Fruit fly (Drosophila melanogaster) whole organism, embryonic: Measurements from ENCODE around the gene drl.

Experiments
- ATbp ChIP-seq: fragments of 200-800 bp; sonication (Bioruptor generic); optimal IDR thresholded peaks from 2 replicates; lab custom pipeline; 2017; ENCODE audit warnings: missing biosample characterization, mild to moderate bottlenecking, missing genetic modification characterization, missing genetic modification reagents
- Abd-B ChIP-seq: fragments of 200-800 bp; sonication (Bioruptor generic); optimal IDR thresholded peaks from 2 replicates; lab custom pipeline; 2018; ENCODE audit warnings: missing biosample characterization, mild to moderate bottlenecking, missing genetic modification characterization, moderate library complexity
- Bdp1 ChIP-seq: fragments of 200-800 bp; sonication (Bioruptor generic); optimal IDR thresholded peaks from 3 replicates; lab custom pipeline; 2016; ENCODE audit warnings: missing biosample characterization, missing genetic modification characterization
- BtbVII ChIP-seq: fragments of 200-800 bp; sonication (Bioruptor generic); optimal IDR thresholded peaks from 3 replicates; lab custom pipeline; 2017; ENCODE audit warnings: missing biosample characterization, mild to moderate bottlenecking, missing genetic modification characterization
- CG10654 ChIP-seq: fragments of 200-800 bp; sonication (Bioruptor generic); optimal IDR thresholded peaks from 2 replicates; lab custom pipeline; 2016; ENCODE audit warnings: missing biosample characterization, missing genetic modification characterization
- CG10979 ChIP-seq: fragments of 200-800 bp; sonication (Bioruptor generic); optimal IDR thresholded peaks from 2 replicates; lab custom pipeline; 2018; ENCODE audit warnings: missing biosample characterization, mild to moderate bottlenecking, missing genetic modification characterization, moderate library complexity
- CG12942 ChIP-seq: fragments of 200-800 bp; sonication (Bioruptor generic); optimal IDR thresholded peaks from 3 replicates; lab custom pipeline; 2016; ENCODE audit warnings: missing biosample characterization, missing genetic modification characterization
- CG14860 ChIP-seq: fragments of 200-800 bp; sonication (Bioruptor generic); IDR thresholded peaks from 3 replicates; pipeline ENCODE4 v1.3.6; 2022; ENCODE audit warnings: missing biosample characterization, missing genetic modification characterization; ENCODE audit not compliant: partially characterized antibody
- CG15514 ChIP-seq: fragments of 200-800 bp; sonication (Bioruptor generic); optimal IDR thresholded peaks from 3 replicates; lab custom pipeline; 2017; ENCODE audit warnings: missing biosample characterization, missing genetic modification characterization, mild to moderate bottlenecking, moderate library complexity, missing genetic modification reagents
- CG16779 ChIP-seq: fragments of 200-800 bp; sonication (Bioruptor generic); IDR thresholded peaks from 2 replicates; pipeline ENCODE4 v1.3.6; 2022; ENCODE audit warnings: missing biosample characterization, missing genetic modification characterization
- CG17361 ChIP-seq: fragments of 200-800 bp; sonication (Bioruptor generic); IDR thresholded peaks from 3 replicates; pipeline ENCODE4 v1.3.6; 2022; ENCODE audit warnings: missing biosample characterization, missing genetic modification characterization
- CG17912 ChIP-seq: fragments of 200-800 bp; sonication (Bioruptor generic); optimal IDR thresholded peaks from 2 replicates; lab custom pipeline; 2018; ENCODE audit warnings: missing biosample characterization, mild to moderate bottlenecking, missing genetic modification characterization
- CG18011 ChIP-seq: fragments of 200-800 bp; sonication (Bioruptor generic); optimal IDR thresholded peaks from 2 replicates; lab custom pipeline; 2017; ENCODE audit warnings: missing biosample characterization, missing genetic modification characterization, mild to moderate bottlenecking, moderate library complexity, missing genotype
- CG1832 ChIP-seq: fragments of 200-800 bp; sonication (Bioruptor generic); optimal IDR thresholded peaks from 2 replicates; lab custom pipeline; 2017; ENCODE audit warnings: missing biosample characterization, mild to moderate bottlenecking, missing genetic modification characterization, inconsistent platforms
- CG18599 ChIP-seq: fragments of 200-800 bp; sonication (Bioruptor generic); optimal IDR thresholded peaks from 3 replicates; lab custom pipeline; 2017; ENCODE audit warnings: missing biosample characterization, missing genetic modification characterization, mild to moderate bottlenecking, moderate library complexity, missing genetic modification reagents
- CG2202 ChIP-seq: fragments of 200-800 bp; sonication (Bioruptor generic); optimal IDR thresholded peaks from 2 replicates; lab custom pipeline; 2018; ENCODE audit warnings: missing biosample characterization, mild to moderate bottlenecking, missing genetic modification characterization
- CG2678 ChIP-seq: fragments of 200-800 bp; sonication (Bioruptor generic); optimal IDR thresholded peaks from 3 replicates; lab custom pipeline; 2019; ENCODE audit warnings: missing biosample characterization, mild to moderate bottlenecking, missing genetic modification characterization, moderate library complexity
- CG3407 ChIP-seq: fragments of 200-800 bp; sonication (Bioruptor generic); optimal IDR thresholded peaks from 2 replicates; lab custom pipeline; 2018; ENCODE audit warnings: missing biosample characterization, mild to moderate bottlenecking, missing genetic modification characterization
- CG4282 ChIP-seq: fragments of 200-800 bp; sonication (Bioruptor generic); optimal IDR thresholded peaks from 2 replicates; lab custom pipeline; 2016; ENCODE audit warnings: missing biosample characterization, missing genetic modification characterization
- CG6175 ChIP-seq: fragments of 200-800 bp; sonication (Bioruptor generic); IDR thresholded peaks from 3 replicates; pipeline ENCODE4 v1.3.6; 2022; ENCODE audit warnings: missing biosample characterization, missing genetic modification characterization
- CG7372 ChIP-seq: fragments of 200-800 bp; sonication (Bioruptor generic); IDR thresholded peaks from 2 replicates; pipeline ENCODE4 v1.3.6; 2022; ENCODE audit warnings: missing biosample characterization, missing genetic modification characterization
- CG7928 ChIP-seq: fragments of 200-800 bp; sonication (Bioruptor generic); optimal IDR thresholded peaks from 2 replicates; lab custom pipeline; 2017; ENCODE audit warnings: missing biosample characterization, mild to moderate bottlenecking, missing genetic modification characterization
- CG8290 ChIP-seq, 3 experiments: fragments of 200-800 bp; sonication (Bioruptor generic); optimal IDR thresholded peaks; 2 replicates each; lab custom pipeline; 2016 to 2019; ENCODE audit warnings: missing biosample characterization in 3 of 3, missing genetic modification characterization in 3 of 3, mild to moderate bottlenecking in 2 of 3, moderate library complexity in 1 of 3
- CrebB ChIP-seq: fragments of 200-800 bp; sonication (Bioruptor generic); optimal IDR thresholded peaks from 3 replicates; lab custom pipeline; 2018; ENCODE audit warnings: missing biosample characterization, mild to moderate bottlenecking, missing genetic modification characterization
- Elba2 ChIP-seq: fragments of 200-800 bp; sonication (Bioruptor generic); optimal IDR thresholded peaks from 3 replicates; lab custom pipeline; 2016; ENCODE audit warnings: missing biosample characterization, missing genetic modification characterization
- HLH4C ChIP-seq: fragments of 200-800 bp; sonication (Bioruptor generic); IDR thresholded peaks from 3 replicates; pipeline ENCODE4 v1.3.6; 2022; ENCODE audit warnings: missing biosample characterization, missing genetic modification characterization; ENCODE audit not compliant: partially characterized antibody
- HmgZ ChIP-seq: fragments of 200-800 bp; sonication (Bioruptor generic); optimal IDR thresholded peaks from 2 replicates; lab custom pipeline; 2018; ENCODE audit warnings: missing biosample characterization, mild to moderate bottlenecking, missing genetic modification characterization
- Mad ChIP-seq: fragments of 200-800 bp; sonication (Bioruptor generic); optimal IDR thresholded peaks from 2 replicates; lab custom pipeline; 2016; ENCODE audit warnings: missing biosample characterization, missing genetic modification characterization
- Med ChIP-seq: fragments of 200-800 bp; sonication (Bioruptor generic); peaks from one replicate; lab custom pipeline; 2016; ENCODE audit warnings: missing biosample characterization, missing genetic modification characterization, mild to moderate bottlenecking, inconsistent platforms, moderate library complexity
- aop ChIP-seq: fragments of 200-800 bp; sonication (Bioruptor generic); IDR thresholded peaks from 2 replicates; pipeline ENCODE4 v1.3.6; 2022; ENCODE audit warnings: missing biosample characterization, missing genetic modification characterization
- bcd ChIP-seq: fragments of 200-800 bp; sonication (Bioruptor generic); optimal IDR thresholded peaks from 2 replicates; lab custom pipeline; 2017; ENCODE audit warnings: missing biosample characterization, mild to moderate bottlenecking, missing genetic modification characterization
- cad ChIP-seq: fragments of >200 bp; optimal IDR thresholded peaks from 2 replicates; lab custom pipeline; 2017; ENCODE audit warnings: missing biosample characterization, missing genetic modification characterization
- cato ChIP-seq: fragments of 200-800 bp; sonication (Bioruptor generic); optimal IDR thresholded peaks from 2 replicates; lab custom pipeline; 2016; ENCODE audit warnings: missing biosample characterization, missing genetic modification characterization, borderline replicate concordance
- cwo ChIP-seq: fragments of 200-800 bp; sonication (Bioruptor generic); optimal IDR thresholded peaks from 3 replicates; lab custom pipeline; 2017; ENCODE audit warnings: missing biosample characterization, missing genetic modification characterization, mild to moderate bottlenecking, moderate library complexity, missing genetic modification reagents
- dpn ChIP-seq, 2 experiments: fragments of 200-800 bp; sonication (Bioruptor generic); optimal IDR thresholded peaks; 3 replicates each; lab custom pipeline; 2016; ENCODE audit warnings: missing biosample characterization in 2 of 2, missing genetic modification characterization in 2 of 2
- exex ChIP-seq: fragments of 200-800 bp; sonication (Bioruptor generic); optimal IDR thresholded peaks from 4 replicates; lab custom pipeline; 2018; ENCODE audit warnings: missing biosample characterization, mild to moderate bottlenecking, missing genetic modification characterization, moderate library complexity
- gcm ChIP-seq: fragments of 200-800 bp; sonication (Bioruptor generic); optimal IDR thresholded peaks from 2 replicates; lab custom pipeline; 2019; ENCODE audit warnings: missing biosample characterization, mild to moderate bottlenecking, missing genetic modification characterization, moderate library complexity
- gem ChIP-seq: fragments of 200-800 bp; sonication (Bioruptor generic); optimal IDR thresholded peaks from 2 replicates; lab custom pipeline; 2019; ENCODE audit warnings: missing biosample characterization, mild to moderate bottlenecking, missing genetic modification characterization, moderate library complexity
- gfzf ChIP-seq: fragments of 200-800 bp; sonication (Bioruptor generic); optimal IDR thresholded peaks from 2 replicates; lab custom pipeline; 2016; ENCODE audit warnings: missing biosample characterization, mild to moderate bottlenecking, missing genetic modification characterization, moderate library complexity
- hb ChIP-seq: fragments of 200-800 bp; sonication (Bioruptor generic); IDR thresholded peaks from 3 replicates; pipeline ENCODE4 v1.3.6; 2022; ENCODE audit warnings: missing biosample characterization, missing genetic modification characterization; ENCODE audit not compliant: partially characterized antibody
- hbn ChIP-seq: fragments of 200-800 bp; sonication (Bioruptor generic); IDR thresholded peaks from 2 replicates; pipeline ENCODE4 v1.3.6; 2022; ENCODE audit warnings: missing biosample characterization, missing genetic modification characterization; ENCODE audit not compliant: partially characterized antibody
- her ChIP-seq: fragments of 200-800 bp; sonication (Bioruptor generic); optimal IDR thresholded peaks from 2 replicates; lab custom pipeline; 2016; ENCODE audit warnings: missing biosample characterization, missing genetic modification characterization
- oc ChIP-seq: fragments of 200-800 bp; sonication (Bioruptor generic); optimal IDR thresholded peaks from 2 replicates; lab custom pipeline; 2018; ENCODE audit warnings: missing biosample characterization, mild to moderate bottlenecking, missing genetic modification characterization, moderate library complexity
- onecut ChIP-seq: fragments of 200-800 bp; sonication (Bioruptor generic); IDR thresholded peaks from 2 replicates; pipeline ENCODE4 v1.3.6; 2022; ENCODE audit warnings: missing biosample characterization, missing genetic modification characterization
- otp ChIP-seq: fragments of 200-800 bp; sonication (Bioruptor generic); IDR thresholded peaks from 3 replicates; pipeline ENCODE4, ENCODE4 v1.3.6; 2022; ENCODE audit warnings: missing biosample characterization, missing genetic modification characterization
- prd ChIP-seq, 3 experiments: fragments of >200 bp in 2 of 3; fragments of 200-800 bp in 1 of 3; sonication (Bioruptor generic) in 1 of 3; optimal IDR thresholded peaks in 2 of 3; IDR thresholded peaks in 1 of 3; 2 replicates in 2 of 3; 3 replicates in 1 of 3; pipeline versions ENCODE4 v1.3.6 to Lab custom; 2017 to 2022; ENCODE audit warnings: missing biosample characterization in 1 of 3, missing genetic modification characterization in 1 of 3
- slou ChIP-seq: fragments of 200-800 bp; sonication (Bioruptor generic); optimal IDR thresholded peaks from 3 replicates; lab custom pipeline; 2016; ENCODE audit warnings: missing biosample characterization, missing genetic modification characterization
- wek ChIP-seq: fragments of 200-800 bp; sonication (Bioruptor generic); optimal IDR thresholded peaks from 3 replicates; lab custom pipeline; 2018; ENCODE audit warnings: missing biosample characterization, mild to moderate bottlenecking, missing genetic modification characterization, moderate library complexity
- zfh2 ChIP-seq: fragments of 200-800 bp; sonication (Bioruptor generic); optimal IDR thresholded peaks from 2 replicates; lab custom pipeline; 2016; ENCODE audit warnings: missing biosample characterization, missing genetic modification characterization

Gene drl

DNA sequence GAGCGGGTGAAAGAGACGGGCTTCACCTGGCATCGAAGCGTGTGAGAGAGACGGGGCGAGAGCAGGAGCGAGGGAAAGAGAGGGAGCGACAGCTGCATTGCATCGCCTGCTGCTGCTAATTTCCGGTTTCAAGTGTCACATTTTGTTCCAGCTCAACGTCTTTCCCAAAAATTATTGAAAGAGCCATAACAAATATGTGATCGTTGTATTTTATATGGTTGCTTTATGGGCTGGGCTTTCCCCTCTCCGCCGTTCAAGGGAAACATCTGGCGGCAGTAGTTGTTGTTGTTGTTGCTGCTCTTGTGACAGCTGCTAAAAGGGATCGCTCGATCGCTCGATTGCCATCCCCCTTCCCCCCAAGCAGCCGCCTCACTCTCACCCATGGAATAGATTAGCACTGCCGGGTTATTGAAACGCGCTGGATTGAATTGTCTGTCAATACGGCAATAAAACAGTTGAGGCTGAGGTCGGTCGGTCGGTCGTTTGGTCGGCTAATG, 35.2 kb upstream of the drl start (continued):
- peak; percentile 2 for TF ChIP-seq gcm (GFP tag; lab: Kevin White, UChicago)
- TF ChIP-seq Med, result peak; percentile 90
- TF ChIP-seq prd (optimal IDR thresholded peaks at IDR 0.05; lab: Kevin White, UChicago), result no peak
- no peak for TF ChIP-seq prd (GFP tag; IDR thresholded peaks at IDR 0.05; lab: Robert Waterston, UW)
- TF ChIP-seq slou, result no peak
- no peak for TF ChIP-seq BtbVII
- no peak for TF ChIP-seq CG17912 (GFP tag; lab: Kevin White, UChicago)
- no peak for TF ChIP-seq cato (GFP tag; lab: Kevin White, UChicago)
- peak; percentile 91 for TF ChIP-seq CG1832 (GFP tag; lab: Kevin White, UChicago)
- TF ChIP-seq CG2202 (tag; lab: Kevin White, UChicago), result no peak
- no peak for TF ChIP-seq gfzf
- no peak for TF ChIP-seq CG16779 (GFP tag; lab: Robert Waterston, UW)
- TF ChIP-seq cwo (GFP tag; lab: Kevin White, UChicago), result no peak
- no peak for TF ChIP-seq CG7928 (GFP tag; lab: Kevin White, UChicago)
- TF ChIP-seq HmgZ, result no peak
- no peak for TF ChIP-seq CG3407 (GFP tag; lab: Kevin White, UChicago)
- TF ChIP-seq CrebB (tag; lab: Kevin White, UChicago), result no peak
- TF ChIP-seq CG12942, result no peak
- TF ChIP-seq CG17361, result no peak
- no peak for TF ChIP-seq CG15514 (GFP tag; lab: Kevin White, UChicago)
- TF ChIP-seq Abd-B (GFP tag; lab: Kevin White, UChicago), result peak; percentile 57
- TF ChIP-seq Elba2 (GFP tag; lab: Kevin White, UChicago), result no peak
- TF ChIP-seq CG18599 (GFP tag; lab: Kevin White, UChicago), result peak; percentile 17
- TF ChIP-seq hbn (GFP tag; lab: Robert Waterston, UW), result no peak
- TF ChIP-seq gem (tag; lab: Kevin White, UChicago), result no peak
- no peak for TF ChIP-seq CG7372 (GFP tag; lab: Robert Waterston, UW)
- TF ChIP-seq onecut (GFP tag; lab: Robert Waterston, UW), result no peak
- no peak for TF ChIP-seq CG10979 (tag; lab: Kevin White, UChicago)
- no peak for TF ChIP-seq Mad (GFP tag; lab: Kevin White, UChicago)
- TF ChIP-seq bcd, result no peak
- TF ChIP-seq wek, result no peak
- peak; percentile 93 for TF ChIP-seq cad
- TF ChIP-seq CG8290 (GFP tag; optimal IDR thresholded peaks at IDR 0.05; lab: Kevin White, UChicago), result no peak
- TF ChIP-seq CG8290 (tag; optimal IDR thresholded peaks at IDR 0.05; lab: Kevin White, UChicago), result peak in 1 of 2 experiments; percentile 31
- TF ChIP-seq Bdp1, result no peak
- no peak for TF ChIP-seq CG4282
- TF ChIP-seq exex, result no peak
- TF ChIP-seq hb (GFP tag; lab: Robert Waterston, UW), result no peak
- peak; percentile 19 for TF ChIP-seq CG2678
- no peak for TF ChIP-seq her (GFP tag; lab: Kevin White, UChicago)
- peak; percentile 54 for TF ChIP-seq oc (tag; lab: Kevin White, UChicago)
- no peak for TF ChIP-seq ATbp (GFP tag; lab: Kevin White, UChicago)
- no peak for TF ChIP-seq dpn (GFP tag; optimal IDR thresholded peaks at IDR 0.05; lab: Kevin White, UChicago)
- TF ChIP-seq otp, result no peak
- 0 out of 2 replicates have a peak, but pooled peaks have one; percentile 59 for TF ChIP-seq aop (GFP tag; lab: Robert Waterston, UW)
- no peak for TF ChIP-seq HLH4C (GFP tag; lab: Robert Waterston, UW)
- TF ChIP-seq zfh2 (GFP tag; lab: Kevin White, UChicago), result no peak
- no peak for TF ChIP-seq CG10654
- TF ChIP-seq CG14860 (GFP tag; lab: Robert Waterston, UW), result no peak
- TF ChIP-seq CG18011 (GFP tag; lab: Kevin White, UChicago), result no peak
- no peak for TF ChIP-seq CG6175 (GFP tag; lab: Robert Waterston, UW)
